Fruit fly (Drosophila melanogaster) whole organism, embryonic: ENCODE data around the gene CG17660.

Experiments used
- CG11093 ChIP-seq: fragments of 200-800 bp; sonication (Bioruptor generic); IDR thresholded peaks from 3 replicates; pipeline ENCODE4 v1.3.6; 2022; ENCODE audit warnings: missing biosample characterization, missing genetic modification characterization
- CG12236 ChIP-seq: fragments of 200-800 bp; sonication (Bioruptor generic); optimal IDR thresholded peaks from 2 replicates; lab custom pipeline; 2016; ENCODE audit warnings: missing biosample characterization, missing genetic modification characterization
- CG1233 ChIP-seq: fragments of 200-800 bp; sonication (Bioruptor generic); optimal IDR thresholded peaks from 4 replicates; lab custom pipeline; 2018; ENCODE audit warnings: missing biosample characterization, mild to moderate bottlenecking, missing genetic modification characterization
- CG14014 ChIP-seq: fragments of 200-800 bp; sonication (Bioruptor generic); IDR thresholded peaks from 2 replicates; pipeline ENCODE4 v1.3.6; 2022; ENCODE audit warnings: missing biosample characterization, missing genetic modification characterization
- CG14441 ChIP-seq: fragments of 200-800 bp; sonication (Bioruptor generic); IDR thresholded peaks from 2 replicates; pipeline ENCODE4 v1.3.6; 2022; ENCODE audit warnings: missing biosample characterization, missing genetic modification characterization
- CG15011 ChIP-seq: fragments of 200-800 bp; sonication (Bioruptor generic); optimal IDR thresholded peaks from 3 replicates; lab custom pipeline; 2018; ENCODE audit warnings: missing biosample characterization, mild to moderate bottlenecking, missing genetic modification characterization
- CG1647 ChIP-seq: fragments of 200-800 bp; sonication (Bioruptor generic); optimal IDR thresholded peaks from 3 replicates; lab custom pipeline; 2016; ENCODE audit warnings: missing biosample characterization, missing genetic modification characterization
- CG17361 ChIP-seq: fragments of 200-800 bp; sonication (Bioruptor generic); IDR thresholded peaks from 3 replicates; pipeline ENCODE4 v1.3.6; 2022; ENCODE audit warnings: missing biosample characterization, missing genetic modification characterization
- CG17829 ChIP-seq: fragments of 200-800 bp; optimal IDR thresholded peaks from 2 replicates; lab custom pipeline; 2019; ENCODE audit warnings: missing biosample characterization, mild to moderate bottlenecking, missing genetic modification characterization, moderate library complexity
- CG1792 ChIP-seq: fragments of 200-800 bp; sonication (Bioruptor generic); optimal IDR thresholded peaks from 2 replicates; lab custom pipeline; 2016; ENCODE audit warnings: missing biosample characterization, missing genetic modification characterization
- CG18262 ChIP-seq: fragments of 200-800 bp; optimal IDR thresholded peaks from 3 replicates; lab custom pipeline; 2019; ENCODE audit warnings: missing biosample characterization, mild to moderate bottlenecking, missing genetic modification characterization, moderate library complexity
- CG3281 ChIP-seq: fragments of 200-800 bp; sonication (Bioruptor generic); optimal IDR thresholded peaks from 3 replicates; lab custom pipeline; 2017; ENCODE audit warnings: missing biosample characterization, mild to moderate bottlenecking, missing genetic modification characterization
- CG3995 ChIP-seq: fragments of 200-800 bp; sonication (Bioruptor generic); optimal IDR thresholded peaks from 3 replicates; lab custom pipeline; 2016; ENCODE audit warnings: missing biosample characterization, missing genetic modification characterization
- CG4328 ChIP-seq: fragments of 200-800 bp; sonication (Bioruptor generic); optimal IDR thresholded peaks from 3 replicates; lab custom pipeline; 2017; ENCODE audit warnings: missing biosample characterization, missing genetic modification reagents, missing genetic modification characterization
- CG7271 ChIP-seq: fragments of 200-800 bp; sonication (Bioruptor generic); optimal IDR thresholded peaks from 2 replicates; lab custom pipeline; 2018; ENCODE audit warnings: missing biosample characterization, mild to moderate bottlenecking, missing genetic modification characterization, moderate library complexity
- CG7987 ChIP-seq: fragments of 200-800 bp; sonication (Bioruptor generic); optimal IDR thresholded peaks from 2 replicates; lab custom pipeline; 2018; ENCODE audit warnings: missing biosample characterization, mild to moderate bottlenecking, missing genetic modification characterization, moderate library complexity
- CG8290 ChIP-seq, 3 experiments: fragments of 200-800 bp; sonication (Bioruptor generic); optimal IDR thresholded peaks; 2 replicates each; lab custom pipeline; 2016 to 2019; ENCODE audit warnings: missing biosample characterization in 3 of 3, missing genetic modification characterization in 3 of 3, mild to moderate bottlenecking in 2 of 3, moderate library complexity in 1 of 3
- CG8359 ChIP-seq: fragments of 200-800 bp; sonication (Bioruptor generic); optimal IDR thresholded peaks from 2 replicates; lab custom pipeline; 2017; ENCODE audit warnings: missing biosample characterization, mild to moderate bottlenecking, missing genetic modification characterization, borderline replicate concordance
- CG9797 ChIP-seq: fragments of 200-800 bp; sonication (Bioruptor generic); optimal IDR thresholded peaks from 3 replicates; lab custom pipeline; 2018; ENCODE audit warnings: missing biosample characterization, mild to moderate bottlenecking, missing genetic modification characterization
- ERR ChIP-seq: fragments of 200-800 bp; sonication (Bioruptor generic); optimal IDR thresholded peaks from 2 replicates; lab custom pipeline; 2016; ENCODE audit warnings: missing biosample characterization, missing genetic modification characterization
- Ets65A ChIP-seq: fragments of 200-800 bp; sonication (Bioruptor generic); peaks from one replicate; lab custom pipeline; 2016; ENCODE audit warnings: missing biosample characterization, missing genetic modification characterization
- Hsf ChIP-seq: fragments of 200-800 bp; sonication (Bioruptor generic); optimal IDR thresholded peaks from 3 replicates; lab custom pipeline; 2016; ENCODE audit warnings: missing biosample characterization, missing genetic modification characterization
- NFAT ChIP-seq: fragments of 200-800 bp; sonication (Bioruptor generic); IDR thresholded peaks from 2 replicates; pipeline ENCODE4 v1.3.6; 2022; ENCODE audit warnings: missing biosample characterization, missing genetic modification characterization
- Oli ChIP-seq: fragments of 200-800 bp; sonication (Bioruptor generic); optimal IDR thresholded peaks from 2 replicates; lab custom pipeline; 2018; ENCODE audit warnings: missing biosample characterization, mild to moderate bottlenecking, missing genetic modification characterization, moderate library complexity
- ab ChIP-seq: fragments of 200-800 bp; sonication (Bioruptor generic); optimal IDR thresholded peaks from 2 replicates; lab custom pipeline; 2016; ENCODE audit warnings: missing biosample characterization, missing genetic modification characterization
- abd-A ChIP-seq: fragments of 200-800 bp; sonication (Bioruptor generic); optimal IDR thresholded peaks from 3 replicates; lab custom pipeline; 2019; ENCODE audit warnings: missing biosample characterization, mild to moderate bottlenecking, missing genetic modification characterization, moderate library complexity
- ash1 ChIP-seq: fragments of 200-800 bp; sonication (Bioruptor generic); optimal IDR thresholded peaks from 2 replicates; lab custom pipeline; 2018; ENCODE audit warnings: missing biosample characterization, mild to moderate bottlenecking, missing genetic modification characterization
- cwo ChIP-seq: fragments of 200-800 bp; sonication (Bioruptor generic); optimal IDR thresholded peaks from 3 replicates; lab custom pipeline; 2017; ENCODE audit warnings: missing biosample characterization, missing genetic modification characterization, mild to moderate bottlenecking, moderate library complexity, missing genetic modification reagents
- dan ChIP-seq: fragments of 200-800 bp; sonication (Bioruptor generic); IDR thresholded peaks from 2 replicates; pipeline ENCODE4 v1.3.6; 2022; ENCODE audit warnings: missing biosample characterization, missing genetic modification characterization
- exex ChIP-seq: fragments of 200-800 bp; sonication (Bioruptor generic); optimal IDR thresholded peaks from 4 replicates; lab custom pipeline; 2018; ENCODE audit warnings: missing biosample characterization, mild to moderate bottlenecking, missing genetic modification characterization, moderate library complexity
- hkb ChIP-seq, 2 experiments: fragments of 200-800 bp in 1 of 2; fragments of >200 bp in 1 of 2; sonication (Bioruptor generic) in 1 of 2; IDR thresholded peaks in 1 of 2; optimal IDR thresholded peaks in 1 of 2; 2 replicates each; pipeline versions ENCODE4 v1.3.6 to Lab custom; 2017 to 2022; ENCODE audit warnings: missing biosample characterization in 1 of 2, missing genetic modification characterization in 1 of 2
- kah ChIP-seq: fragments of 200-800 bp; sonication (Bioruptor generic); optimal IDR thresholded peaks from 2 replicates; lab custom pipeline; 2018; ENCODE audit warnings: missing biosample characterization, mild to moderate bottlenecking, missing genetic modification characterization
- lab ChIP-seq: fragments of 200-800 bp; sonication (Bioruptor generic); optimal IDR thresholded peaks from 3 replicates; lab custom pipeline; 2017; ENCODE audit warnings: missing biosample characterization, missing genetic modification characterization, mild to moderate bottlenecking, moderate library complexity, missing genetic modification reagents
- mirr ChIP-seq: fragments of 200-800 bp; sonication (Bioruptor generic); optimal IDR thresholded peaks from 3 replicates; lab custom pipeline; 2018; ENCODE audit warnings: missing biosample characterization, mild to moderate bottlenecking, missing genetic modification characterization
- nom ChIP-seq: fragments of 200-800 bp; sonication (Bioruptor generic); optimal IDR thresholded peaks from 2 replicates; lab custom pipeline; 2017; ENCODE audit warnings: missing biosample characterization, missing genetic modification characterization, mild to moderate bottlenecking, moderate library complexity, missing genetic modification reagents
- org-1 ChIP-seq: fragments of 200-800 bp; sonication (Bioruptor generic); optimal IDR thresholded peaks from 2 replicates; lab custom pipeline; 2017; ENCODE audit warnings: missing biosample characterization, missing genetic modification characterization
- p53 ChIP-seq: fragments of 200-800 bp; sonication (Bioruptor generic); optimal IDR thresholded peaks from 2 replicates; lab custom pipeline; 2016; ENCODE audit warnings: missing biosample characterization, missing genetic modification characterization
- pfk ChIP-seq: fragments of 200-800 bp; sonication (Bioruptor generic); optimal IDR thresholded peaks from 2 replicates; lab custom pipeline; 2018; ENCODE audit warnings: missing biosample characterization, mild to moderate bottlenecking, missing genetic modification characterization, moderate library complexity
- phol ChIP-seq: fragments of 200-800 bp; sonication (Bioruptor generic); optimal IDR thresholded peaks from 3 replicates; lab custom pipeline; 2018; ENCODE audit warnings: missing biosample characterization, mild to moderate bottlenecking, missing genetic modification characterization, moderate library complexity
- scrt ChIP-seq: fragments of 200-800 bp; sonication (Bioruptor generic); optimal IDR thresholded peaks from 2 replicates; lab custom pipeline; 2018; ENCODE audit warnings: missing biosample characterization, mild to moderate bottlenecking, missing genetic modification characterization, moderate library complexity
- sim ChIP-seq: fragments of 200-800 bp; sonication (Bioruptor generic); IDR thresholded peaks from 2 replicates; pipeline ENCODE4 v1.3.6; 2022; ENCODE audit warnings: missing biosample characterization, missing genetic modification characterization
- sna ChIP-seq: fragments of 200-800 bp; sonication (Bioruptor generic); IDR thresholded peaks from 2 replicates; pipeline ENCODE4 v1.3.6; 2022; ENCODE audit warnings: missing biosample characterization, missing genetic modification characterization; ENCODE audit not compliant: partially characterized antibody
- wor ChIP-seq: fragments of 200-800 bp; sonication (Bioruptor generic); IDR thresholded peaks from 2 replicates; pipeline ENCODE4 v1.3.6; 2022; ENCODE audit warnings: missing biosample characterization, missing genetic modification characterization

Gene CG17660

dm6 chr2L:1727162-1727825 is 17.1 kb upstream of the CG17660 start:
- TF ChIP-seq ab (GFP tag; lab: Kevin White, UChicago), result peak; percentile 45
- no peak for TF ChIP-seq cwo
- no peak for TF ChIP-seq sna (GFP tag; lab: Robert Waterston, UW)
- no peak for TF ChIP-seq CG9797 (GFP tag; lab: Kevin White, UChicago)
- TF ChIP-seq CG4328 (GFP tag; lab: Kevin White, UChicago), result no peak
- no peak for TF ChIP-seq Oli (tag; lab: Kevin White, UChicago)
- no peak for TF ChIP-seq CG14441 (GFP tag; lab: Robert Waterston, UW)
- TF ChIP-seq CG17361, result peak; percentile 94; the same call in 1 of the 3 replicates
- peak; percentile 92 for TF ChIP-seq phol (tag; lab: Kevin White, UChicago)
- TF ChIP-seq CG17829 (tag; lab: Kevin White, UChicago), result peak; percentile 95
- no peak for TF ChIP-seq NFAT (GFP tag; lab: Robert Waterston, UW)
- TF ChIP-seq exex (tag; lab: Kevin White, UChicago), result no peak
- TF ChIP-seq nom, result peak; percentile 96
- TF ChIP-seq CG1647 (GFP tag; lab: Kevin White, UChicago), result no peak
- no peak for TF ChIP-seq Hsf
- TF ChIP-seq CG3995 (GFP tag; lab: Kevin White, UChicago), result peak; percentile 70
- no peak for TF ChIP-seq CG1233 (GFP tag; lab: Kevin White, UChicago)
- peak; percentile 86 for TF ChIP-seq kah
- TF ChIP-seq ash1 (GFP tag; lab: Kevin White, UChicago), result peak; percentile 77
- TF ChIP-seq wor (GFP tag; lab: Robert Waterston, UW), result no peak
- peak; percentile 72 for TF ChIP-seq CG8359
- no peak for TF ChIP-seq CG1792 (GFP tag; lab: Kevin White, UChicago)
- TF ChIP-seq p53 (GFP tag; lab: Kevin White, UChicago), result no peak
- TF ChIP-seq CG14014 (GFP tag; lab: Robert Waterston, UW), result no peak
- TF ChIP-seq CG12236, result no peak
- TF ChIP-seq CG8290 (GFP tag; optimal IDR thresholded peaks at IDR 0.05; lab: Kevin White, UChicago), result peak; percentile 81
- TF ChIP-seq CG8290 (tag; optimal IDR thresholded peaks at IDR 0.05; lab: Kevin White, UChicago), result no peak
- peak; percentile 5 for TF ChIP-seq hkb (optimal IDR thresholded peaks at IDR 0.05; lab: Kevin White, UChicago)
- no peak for TF ChIP-seq hkb (GFP tag; IDR thresholded peaks at IDR 0.05; lab: Robert Waterston, UW)
- TF ChIP-seq Ets65A, result peak; percentile 7
- TF ChIP-seq CG15011 (GFP tag; lab: Kevin White, UChicago), result no peak
- no peak for TF ChIP-seq CG18262 (tag; lab: Kevin White, UChicago)
- peak; percentile 98 for TF ChIP-seq lab
- no peak for TF ChIP-seq dan
- no peak for TF ChIP-seq CG7271
- TF ChIP-seq sim (GFP tag; lab: Robert Waterston, UW), result no peak
- TF ChIP-seq mirr, result peak; percentile 90
- TF ChIP-seq CG3281 (GFP tag; lab: Kevin White, UChicago), result peak; percentile 97
- TF ChIP-seq abd-A (tag; lab: Kevin White, UChicago), result no peak
- peak; percentile 79 for TF ChIP-seq CG7987
- TF ChIP-seq org-1 (GFP tag; lab: Kevin White, UChicago), result no peak
- TF ChIP-seq ERR, result peak; percentile 98
- TF ChIP-seq CG11093, result no peak
- TF ChIP-seq pfk (GFP tag; lab: Kevin White, UChicago), result peak; percentile 76
- no peak for TF ChIP-seq scrt (GFP tag; lab: Kevin White, UChicago)
